Worm (Caenorhabditis elegans): Measurements from ENCODE around the gene C55A6.6.

ce11 chrV:11499786-11500185 is 14.8 kb downstream of the C55A6.6 start:
- TF ChIP-seq dmd-4 (tag; optimal IDR thresholded peaks at IDR 0.05; ENCODE audit: borderline replicate concordance) = no peak
- no peak for TF ChIP-seq nfya-1 (tag; optimal IDR thresholded peaks at IDR 0.05)
- no peak for TF ChIP-seq T23F11.4 (GFP tag; optimal IDR thresholded peaks at IDR 0.05)
- TF ChIP-seq ceh-2 (tag; optimal IDR thresholded peaks at IDR 0.05) = no peak
